Worm (Caenorhabditis elegans) whole organism, young adult: ENCODE data around the gene col-69.
"Not testable (repeated sequence)": the region's sequence is repeated elsewhere in the genome, so short reads cannot be mapped to it uniquely, and the experiment has no call there.

Source experiments
- B0019.2 ChIP-seq: fragments of 200-800 bp; sonication (Bioruptor generic); conservative IDR thresholded peaks from 2 replicates; pipeline ENCODE4 v1.3.6; 2022; ENCODE audit warnings: missing genetic modification reagents, missing genetic modification characterization, missing compliant biosample characterization
- D2030.7 ChIP-seq: fragments of 200-800 bp; sonication (Bioruptor generic); IDR thresholded peaks from 2 replicates; pipeline ENCODE4 v1.3.6; 2022; ENCODE audit warnings: missing genetic modification reagents, missing genetic modification characterization, missing compliant biosample characterization
- F10E7.11 ChIP-seq: sonication (generic microtip); optimal IDR thresholded peaks from 2 replicates; lab custom pipeline; 2017; ENCODE audit warnings: mild to moderate bottlenecking, missing genetic modification characterization, moderate library complexity, missing compliant biosample characterization
- F33H1.4 ChIP-seq: fragments of 200-800 bp; sonication (Bioruptor generic); IDR thresholded peaks from 2 replicates; pipeline ENCODE4 v1.3.6; 2022; ENCODE audit warnings: missing genetic modification reagents, missing genetic modification characterization, missing compliant biosample characterization
- F52B5.7 ChIP-seq: sonication (generic microtip); optimal IDR thresholded peaks from 2 replicates; lab custom pipeline; 2016; ENCODE audit warnings: mild to moderate bottlenecking, missing genetic modification characterization, missing compliant biosample characterization
- F57A8.1 ChIP-seq: fragments of 200-800 bp; sonication (Bioruptor generic); optimal IDR thresholded peaks from 2 replicates; lab custom pipeline; 2018; ENCODE audit warnings: mild to moderate bottlenecking, missing genetic modification characterization, moderate library complexity, missing compliant biosample characterization
- K12H6.12 ChIP-seq: fragments of 200-800 bp; sonication (Bioruptor generic); optimal IDR thresholded peaks from 2 replicates; lab custom pipeline; 2018; ENCODE audit warnings: mild to moderate bottlenecking, missing genetic modification characterization, missing compliant biosample characterization
- T07F8.4 ChIP-seq: sonication (generic microtip); optimal IDR thresholded peaks from 2 replicates; lab custom pipeline; 2016; ENCODE audit warnings: mild to moderate bottlenecking, missing genetic modification characterization, moderate library complexity, missing compliant biosample characterization
- ama-1 ChIP-seq, 3 experiments: fragments of 150-350 bp in 1 of 3; sonication (generic microtip) in 2 of 3; optimal IDR thresholded peaks; 2 replicates each; lab custom pipeline; 2014 to 2018; ENCODE audit warnings: missing biosample characterization in 2 of 3, missing genetic modification characterization in 2 of 3, missing genetic modification reagents in 2 of 3
- athp-1 ChIP-seq: sonication (generic microtip); optimal IDR thresholded peaks from 2 replicates; lab custom pipeline; 2017; ENCODE audit warnings: mild to moderate bottlenecking, missing genetic modification characterization, missing compliant biosample characterization
- bed-1 ChIP-seq: fragments of 200-800 bp; sonication (Bioruptor generic); IDR thresholded peaks from 2 replicates; pipeline ENCODE4 v1.3.6; 2022; ENCODE audit warnings: missing genetic modification reagents, missing genetic modification characterization, missing compliant biosample characterization
- ccch-3 ChIP-seq: fragments of 200-800 bp; sonication (Bioruptor generic); optimal IDR thresholded peaks from 2 replicates; lab custom pipeline; 2018; ENCODE audit warnings: mild to moderate bottlenecking, missing genetic modification characterization, missing compliant biosample characterization
- cebp-2 ChIP-seq: fragments of 200-800 bp; sonication (Bioruptor generic); IDR thresholded peaks from 2 replicates; pipeline ENCODE4 v1.3.6; 2022; ENCODE audit warnings: missing genetic modification characterization, missing compliant biosample characterization
- ceh-100 ChIP-seq: fragments of 200-800 bp; sonication (Bioruptor generic); IDR thresholded peaks from 2 replicates; pipeline ENCODE4 v1.3.6; 2022; ENCODE audit warnings: missing genetic modification reagents, missing genetic modification characterization, missing compliant biosample characterization
- ceh-58 ChIP-seq: fragments of 200-800 bp; sonication (Bioruptor generic); IDR thresholded peaks from 2 replicates; pipeline ENCODE4 v1.3.6; 2022; ENCODE audit warnings: missing genetic modification characterization, missing compliant biosample characterization
- die-1 ChIP-seq: sonication (generic microtip); optimal IDR thresholded peaks from 2 replicates; lab custom pipeline; 2016; ENCODE audit warnings: missing genotype, mild to moderate bottlenecking, missing genetic modification characterization, missing compliant biosample characterization
- dox-1 ChIP-seq: fragments of 200-800 bp; sonication (Bioruptor generic); IDR thresholded peaks from 2 replicates; pipeline ENCODE4 v1.3.6; 2022; ENCODE audit warnings: missing genetic modification reagents, missing genetic modification characterization, missing compliant biosample characterization
- ekl-4 ChIP-seq: fragments of 200-800 bp; sonication (Bioruptor generic); IDR thresholded peaks from 2 replicates; pipeline ENCODE4 v1.3.6; 2022; ENCODE audit warnings: missing genetic modification reagents, missing genetic modification characterization, missing compliant biosample characterization
- hmg-1.2 ChIP-seq: fragments of 200-800 bp; sonication (Bioruptor generic); IDR thresholded peaks from 2 replicates; pipeline ENCODE4 v1.3.6; 2022; ENCODE audit warnings: missing genetic modification reagents, missing genetic modification characterization, missing compliant biosample characterization
- hmg-20 ChIP-seq: fragments of 200-800 bp; sonication (Bioruptor generic); IDR thresholded peaks from 2 replicates; pipeline ENCODE4 v1.3.6; 2022; ENCODE audit warnings: missing genetic modification reagents, missing genetic modification characterization, missing compliant biosample characterization
- let-526 ChIP-seq: fragments of 200-800 bp; sonication (Bioruptor generic); IDR thresholded peaks from 2 replicates; pipeline ENCODE4 v1.3.6; 2022; ENCODE audit warnings: missing genetic modification reagents, missing genetic modification characterization, missing compliant biosample characterization
- let-607 ChIP-seq, 2 experiments: fragments of 200-800 bp in 1 of 2; sonication (Bioruptor generic) in 1 of 2; sonication (generic microtip) in 1 of 2; optimal IDR thresholded peaks; 2 replicates each; lab custom pipeline; 2016 to 2018; ENCODE audit warnings: mild to moderate bottlenecking in 2 of 2, missing compliant biosample characterization in 2 of 2, missing genetic modification characterization in 2 of 2, moderate library complexity in 2 of 2, missing genotype in 1 of 2
- lin-26 ChIP-seq: fragments of 200-800 bp; sonication (Bioruptor generic); IDR thresholded peaks from 2 replicates; pipeline ENCODE4 v1.3.6; 2022; ENCODE audit warnings: missing genetic modification reagents, missing genetic modification characterization, missing compliant biosample characterization
- lir-1 ChIP-seq: fragments of 200-800 bp; sonication (Bioruptor generic); conservative IDR thresholded peaks from 2 replicates; pipeline ENCODE4 v1.3.6; 2022; ENCODE audit warnings: missing genetic modification reagents, missing genetic modification characterization, missing compliant biosample characterization
- lsl-1 ChIP-seq: fragments of 200-800 bp; sonication (Bioruptor generic); optimal IDR thresholded peaks from 2 replicates; lab custom pipeline; 2018; ENCODE audit warnings: mild to moderate bottlenecking, missing genetic modification characterization, moderate library complexity, missing compliant biosample characterization
- lsy-27 ChIP-seq: sonication (generic microtip); optimal IDR thresholded peaks from 2 replicates; lab custom pipeline; 2017; ENCODE audit warnings: missing genetic modification characterization, mild to moderate bottlenecking, missing compliant biosample characterization, antibody characterized with exemption, missing genotype, borderline replicate concordance; ENCODE audit not compliant: insufficient read depth
- nhr-90 ChIP-seq: sonication (generic microtip); optimal IDR thresholded peaks from 2 replicates; lab custom pipeline; 2016; ENCODE audit warnings: missing genotype, mild to moderate bottlenecking, missing genetic modification characterization, missing compliant biosample characterization
- repo-1 ChIP-seq: sonication (generic microtip); optimal IDR thresholded peaks from 2 replicates; lab custom pipeline; 2017; ENCODE audit warnings: mild to moderate bottlenecking, missing genetic modification characterization, missing compliant biosample characterization
- snpc-1.1 ChIP-seq: sonication (generic microtip); optimal IDR thresholded peaks from 2 replicates; lab custom pipeline; 2017; ENCODE audit warnings: missing genetic modification characterization, mild to moderate bottlenecking, missing compliant biosample characterization, antibody characterized with exemption, moderate library complexity, missing genotype, missing genetic modification reagents; ENCODE audit not compliant: insufficient read depth
- somi-1 ChIP-seq: fragments of 200-800 bp; sonication (Bioruptor generic); optimal IDR thresholded peaks from 2 replicates; lab custom pipeline; 2018; ENCODE audit warnings: mild to moderate bottlenecking, missing genetic modification characterization, missing compliant biosample characterization
- tlf-1 ChIP-seq: fragments of 200-800 bp; sonication (Bioruptor generic); optimal IDR thresholded peaks from 2 replicates; lab custom pipeline; 2018; ENCODE audit warnings: mild to moderate bottlenecking, missing genetic modification characterization, missing compliant biosample characterization
- zim-3 ChIP-seq: sonication (generic microtip); optimal IDR thresholded peaks from 2 replicates; lab custom pipeline; 2017; ENCODE audit warnings: mild to moderate bottlenecking, missing genetic modification characterization, moderate library complexity, missing compliant biosample characterization
- ztf-25 ChIP-seq: fragments of 200-800 bp; sonication (Bioruptor generic); IDR thresholded peaks from 2 replicates; pipeline ENCODE4 v1.3.6; 2022; ENCODE audit warnings: missing genetic modification reagents, missing genetic modification characterization, missing compliant biosample characterization

The col-69 gene

ce11 chrII:319459-319858 lies 13.9 kb upstream of the col-69 start, which contains the start of gene far-7:
Gene far-7, plus strand, starts transcription at chrII:319789.
- TF ChIP-seq K12H6.12 (tag; lab: Kevin White, UChicago) (no peak), zim-3 (no peak)

ce11 chrII:313540-313939 lies 8.0 kb upstream of the col-69 start:
- TF ChIP-seq hmg-20 (GFP tag; lab: Robert Waterston, UW) (no peak), ceh-100 (no peak), dox-1 (GFP tag; lab: Robert Waterston, UW) (no peak), zim-3 (no peak), K12H6.12 (tag; lab: Kevin White, UChicago) (no peak), lir-1 (GFP tag; lab: Robert Waterston, UW) (no peak), let-607 (tag; optimal IDR thresholded peaks at IDR 0.05; lab: Kevin White, UChicago) (no peak), F57A8.1 (no peak), ekl-4 (GFP tag; lab: Robert Waterston, UW) (no peak), nhr-90 (tag; lab: Kevin White, UChicago) (no peak), cebp-2 (GFP tag; lab: Robert Waterston, UW) (no peak), F52B5.7 (tag; lab: Kevin White, UChicago) (no peak), let-526 (GFP tag; lab: Robert Waterston, UW) (no peak), repo-1 (tag; lab: Kevin White, UChicago) (no peak), F10E7.11 (tag; lab: Kevin White, UChicago) (no peak), lin-26 (GFP tag; lab: Robert Waterston, UW) (no peak)

ce11 chrII:312110-312509 lies 6.6 kb upstream of the col-69 start, which contains the start of gene mps-2:
Gene mps-2, minus strand, starts transcription at chrII:312210.
- not testable (repeated sequence) for TF ChIP-seq B0019.2; lsl-1; D2030.7 (GFP tag; lab: Robert Waterston, UW)

- TF ChIP-seq dox-1 (GFP tag; lab: Robert Waterston, UW) (no peak), ceh-58 (GFP tag; lab: Robert Waterston, UW) (no peak), ceh-100 (no peak), die-1 (tag; lab: Kevin White, UChicago) (no peak), bed-1 (GFP tag; lab: Robert Waterston, UW) (no peak), snpc-1.1 (no peak), F33H1.4 (GFP tag; lab: Robert Waterston, UW) (no peak), somi-1 (GFP tag; lab: Kevin White, UChicago) (no peak), T07F8.4 (tag; lab: Kevin White, UChicago) (no peak), athp-1 (tag; lab: Kevin White, UChicago) (no peak), ama-1 (optimal IDR thresholded peaks at IDR 0.05; lab: Kevin White, UChicago) (no peak), ama-1 (GFP tag; optimal IDR thresholded peaks at IDR 0.05; lab: Kevin White, UChicago) (no peak), hmg-1.2 (no peak), ccch-3 (no peak), tlf-1 (GFP tag; lab: Kevin White, UChicago) (no peak), let-607 (tag; optimal IDR thresholded peaks at IDR 0.05; lab: Kevin White, UChicago) (no peak), ztf-25 (no peak), lsy-27 (tag; lab: Kevin White, UChicago) (no peak)
- TF ChIP-seq, all 124 proteins: peak for 0
These were observed 1.6 kb upstream of the col-69 start, which contains the start of gene K01A2.4 for ce11 chrII:307154-307553. Gene K01A2.4, plus strand, starts transcription at chrII:307454.
